Worm (Caenorhabditis elegans): ENCODE results near the gene clp-2.

clp-2 gene

ce11 chrIII:4653374-4653773 lies 50.5 kb downstream of the clp-2 start:
- TF ChIP-seq tbx-11 (GFP tag; IDR thresholded peaks at IDR 0.05) = no peak
- no peak for TF ChIP-seq F13C5.2 (tag; optimal IDR thresholded peaks at IDR 0.05)
- no peak for TF ChIP-seq sea-1 (GFP tag; conservative IDR thresholded peaks at IDR 0.05)
- TF ChIP-seq ceh-13 (GFP tag; optimal IDR thresholded peaks at IDR 0.05) = no peak
- no peak for TF ChIP-seq ets-7 (tag; optimal IDR thresholded peaks at IDR 0.05)
- TF ChIP-seq scrt-1 (GFP tag; IDR thresholded peaks at IDR 0.05) = no peak
- TF ChIP-seq ama-1 (optimal IDR thresholded peaks at IDR 0.05) = no peak
- TF ChIP-seq hmg-4 (GFP tag; optimal IDR thresholded peaks at IDR 0.05) = no peak
- no peak for TF ChIP-seq hnd-1 (tag; optimal IDR thresholded peaks at IDR 0.05)
- no peak for TF ChIP-seq hmbx-1 (tag; optimal IDR thresholded peaks at IDR 0.05)
- no peak for TF ChIP-seq tra-4 (tag; optimal IDR thresholded peaks at IDR 0.05)
